Worm (Caenorhabditis elegans): Measurements from ENCODE around the gene C45G9.12.

DNA sequence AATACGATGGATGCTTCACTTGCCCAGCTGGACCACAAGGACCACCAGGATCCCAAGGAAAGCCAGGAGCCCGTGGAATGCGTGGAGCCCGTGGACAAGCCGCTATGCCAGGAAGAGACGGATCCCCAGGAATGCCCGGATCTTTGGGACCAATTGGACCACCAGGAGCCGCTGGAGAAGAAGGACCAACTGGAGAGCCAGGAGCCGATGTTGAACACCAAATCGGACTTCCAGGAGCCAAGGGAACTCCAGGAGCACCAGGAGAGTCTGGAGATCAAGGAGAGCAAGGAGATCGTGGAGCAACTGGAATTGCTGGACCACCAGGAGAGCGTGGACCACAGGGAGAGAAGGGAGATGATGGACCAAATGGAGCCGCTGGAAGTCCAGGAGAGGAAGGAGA, 36.5 kb upstream of the C45G9.12 start:
- TF ChIP-seq dao-5 (tag; optimal IDR thresholded peaks at IDR 0.05) (no peak), him-1 (tag; optimal IDR thresholded peaks at IDR 0.05) (no peak)

Measured in whole organism, L4/young adult.